Worm (Caenorhabditis elegans) whole organism, young adult: ENCODE results near the gene ZK795.3.

ENCODE experiments used
- B0019.2 ChIP-seq: fragments of 200-800 bp; sonication (Bioruptor generic); conservative IDR thresholded peaks from 2 replicates; pipeline ENCODE4 v1.3.6; 2022; ENCODE audit warnings: missing genetic modification reagents, missing genetic modification characterization, missing compliant biosample characterization
- B0035.1 ChIP-seq: sonication (generic microtip); optimal IDR thresholded peaks from 2 replicates; lab custom pipeline; 2016; ENCODE audit warnings: missing genetic modification characterization, mild to moderate bottlenecking, missing compliant biosample characterization, missing genotype, missing genetic modification reagents
- B0261.1 ChIP-seq: sonication (generic microtip); optimal IDR thresholded peaks from 2 replicates; lab custom pipeline; 2016; ENCODE audit warnings: mild to moderate bottlenecking, missing genetic modification characterization, moderate library complexity, missing compliant biosample characterization
- F37B4.10 ChIP-seq: fragments of 200-800 bp; sonication (Bioruptor generic); IDR thresholded peaks from 2 replicates; pipeline ENCODE4 v1.3.6; 2022; ENCODE audit warnings: missing genetic modification characterization, missing compliant biosample characterization
- F49E8.2 ChIP-seq: sonication (generic microtip); optimal IDR thresholded peaks from 3 replicates; lab custom pipeline; 2017; ENCODE audit warnings: missing genetic modification characterization, mild to moderate bottlenecking, missing compliant biosample characterization, antibody characterized with exemption, moderate library complexity; ENCODE audit not compliant: insufficient read depth
- K12H6.12 ChIP-seq: fragments of 200-800 bp; sonication (Bioruptor generic); optimal IDR thresholded peaks from 2 replicates; lab custom pipeline; 2018; ENCODE audit warnings: mild to moderate bottlenecking, missing genetic modification characterization, missing compliant biosample characterization
- T07F8.4 ChIP-seq: sonication (generic microtip); optimal IDR thresholded peaks from 2 replicates; lab custom pipeline; 2016; ENCODE audit warnings: mild to moderate bottlenecking, missing genetic modification characterization, moderate library complexity, missing compliant biosample characterization
- Y53F4B.3 ChIP-seq: fragments of 200-800 bp; sonication (Bioruptor generic); IDR thresholded peaks from 2 replicates; pipeline ENCODE4 v1.3.6; 2022; ENCODE audit warnings: missing genetic modification reagents, missing genetic modification characterization, missing compliant biosample characterization
- Y67H2A.10 ChIP-seq: fragments of 200-800 bp; sonication (Bioruptor generic); conservative IDR thresholded peaks from 2 replicates; pipeline ENCODE4 v1.3.6; 2022; ENCODE audit warnings: missing genetic modification reagents, missing genetic modification characterization, missing compliant biosample characterization
- Y79H2A.3 ChIP-seq: fragments of 200-800 bp; sonication (Bioruptor generic); conservative IDR thresholded peaks from 2 replicates; pipeline ENCODE4 v1.3.6; 2022; ENCODE audit warnings: missing genetic modification reagents, missing genetic modification characterization, missing compliant biosample characterization
- Y95B8A.8 ChIP-seq: fragments of 200-800 bp; sonication (Bioruptor generic); IDR thresholded peaks from 2 replicates; pipeline ENCODE4 v1.3.6; 2022; ENCODE audit warnings: missing genetic modification reagents, missing genetic modification characterization, missing compliant biosample characterization
- aptf-3 ChIP-seq: fragments of 200-800 bp; sonication (Bioruptor generic); IDR thresholded peaks from 2 replicates; pipeline ENCODE4 v1.3.6; 2022; ENCODE audit warnings: missing genetic modification characterization, missing compliant biosample characterization
- attf-5 ChIP-seq: fragments of 200-800 bp; sonication (Bioruptor generic); optimal IDR thresholded peaks from 2 replicates; lab custom pipeline; 2018; ENCODE audit warnings: mild to moderate bottlenecking, missing genetic modification characterization, missing compliant biosample characterization
- ccch-3 ChIP-seq: fragments of 200-800 bp; sonication (Bioruptor generic); optimal IDR thresholded peaks from 2 replicates; lab custom pipeline; 2018; ENCODE audit warnings: mild to moderate bottlenecking, missing genetic modification characterization, missing compliant biosample characterization
- cebp-2 ChIP-seq: fragments of 200-800 bp; sonication (Bioruptor generic); IDR thresholded peaks from 2 replicates; pipeline ENCODE4 v1.3.6; 2022; ENCODE audit warnings: missing genetic modification characterization, missing compliant biosample characterization
- ceh-27 ChIP-seq: fragments of 200-800 bp; sonication (Bioruptor generic); optimal IDR thresholded peaks from 2 replicates; lab custom pipeline; 2018; ENCODE audit warnings: mild to moderate bottlenecking, missing genetic modification characterization, moderate library complexity, missing compliant biosample characterization
- ceh-91 ChIP-seq: fragments of 200-800 bp; sonication (Bioruptor generic); IDR thresholded peaks from 2 replicates; pipeline ENCODE4 v1.3.6; 2022; ENCODE audit warnings: missing genetic modification reagents, missing genetic modification characterization, missing compliant biosample characterization
- efl-1 ChIP-seq: fragments of 150-350 bp; optimal IDR thresholded peaks from 2 replicates; lab custom pipeline; 2014; ENCODE audit warnings: missing biosample characterization, missing genetic modification reagents, missing genetic modification characterization
- egl-44 ChIP-seq: fragments of 200-800 bp; sonication (Bioruptor generic); IDR thresholded peaks from 2 replicates; pipeline ENCODE4 v1.3.6; 2022; ENCODE audit warnings: missing genetic modification reagents, missing genetic modification characterization, missing compliant biosample characterization
- him-1 ChIP-seq: sonication (generic microtip); optimal IDR thresholded peaks from 2 replicates; lab custom pipeline; 2016; ENCODE audit warnings: missing genotype, missing genetic modification reagents, missing genetic modification characterization, missing compliant biosample characterization
- hmg-20 ChIP-seq: fragments of 200-800 bp; sonication (Bioruptor generic); IDR thresholded peaks from 2 replicates; pipeline ENCODE4 v1.3.6; 2022; ENCODE audit warnings: missing genetic modification reagents, missing genetic modification characterization, missing compliant biosample characterization
- lin-35 ChIP-seq, 3 experiments: fragments of 150-350 bp in 2 of 3; sonication (generic microtip) in 1 of 3; optimal IDR thresholded peaks; 2 replicates each; lab custom pipeline; 2014 to 2018; ENCODE audit warnings: missing biosample characterization in 3 of 3, missing genetic modification characterization in 3 of 3, missing genetic modification reagents in 3 of 3
- lin-40 ChIP-seq: sonication (generic microtip); optimal IDR thresholded peaks from 2 replicates; lab custom pipeline; 2016; ENCODE audit warnings: missing genetic modification characterization, mild to moderate bottlenecking, missing compliant biosample characterization, missing genotype, missing genetic modification reagents
- lsy-27 ChIP-seq: sonication (generic microtip); optimal IDR thresholded peaks from 2 replicates; lab custom pipeline; 2017; ENCODE audit warnings: missing genetic modification characterization, mild to moderate bottlenecking, missing compliant biosample characterization, antibody characterized with exemption, missing genotype, borderline replicate concordance; ENCODE audit not compliant: insufficient read depth
- madf-3 ChIP-seq: fragments of 200-800 bp; sonication (Bioruptor generic); IDR thresholded peaks from 2 replicates; pipeline ENCODE4 v1.3.6; 2022; ENCODE audit warnings: missing genetic modification reagents, missing genetic modification characterization, missing compliant biosample characterization
- mxl-1 ChIP-seq: sonication (generic microtip); optimal IDR thresholded peaks from 2 replicates; lab custom pipeline; 2016; ENCODE audit warnings: missing genetic modification characterization, missing compliant biosample characterization
- nfya-2 ChIP-seq: fragments of 200-800 bp; sonication (Bioruptor generic); IDR thresholded peaks from 2 replicates; pipeline ENCODE4 v1.3.6; 2022; ENCODE audit warnings: missing genetic modification reagents, missing genetic modification characterization, missing compliant biosample characterization
- nfyb-1 ChIP-seq: fragments of 200-800 bp; sonication (Bioruptor generic); IDR thresholded peaks from 2 replicates; pipeline ENCODE4 v1.3.6; 2022; ENCODE audit warnings: missing genetic modification reagents, missing genetic modification characterization, missing compliant biosample characterization
- nhr-179 ChIP-seq: sonication (generic microtip); optimal IDR thresholded peaks from 2 replicates; lab custom pipeline; 2016; ENCODE audit warnings: mild to moderate bottlenecking, missing genetic modification characterization, missing compliant biosample characterization
- sdz-38 ChIP-seq: sonication (generic microtip); optimal IDR thresholded peaks from 2 replicates; lab custom pipeline; 2016; ENCODE audit warnings: missing genotype, missing genetic modification characterization, missing compliant biosample characterization
- snpc-1.1 ChIP-seq: sonication (generic microtip); optimal IDR thresholded peaks from 2 replicates; lab custom pipeline; 2017; ENCODE audit warnings: missing genetic modification characterization, mild to moderate bottlenecking, missing compliant biosample characterization, antibody characterized with exemption, moderate library complexity, missing genotype, missing genetic modification reagents; ENCODE audit not compliant: insufficient read depth
- snpc-3.4 ChIP-seq: sonication (generic microtip); optimal IDR thresholded peaks from 2 replicates; lab custom pipeline; 2017; ENCODE audit warnings: missing genetic modification characterization, mild to moderate bottlenecking, missing compliant biosample characterization, antibody characterized with exemption, moderate library complexity, missing genotype, missing genetic modification reagents
- snpc-4 ChIP-seq, 5 experiments: fragments of 150-350 bp in 1 of 5; sonication (generic microtip) in 4 of 5; optimal IDR thresholded peaks; 2 replicates each; lab custom pipeline; 2014 to 2018; ENCODE audit warnings: missing genetic modification characterization in 5 of 5, missing biosample characterization in 3 of 5, antibody characterized with exemption in 2 of 5, mild to moderate bottlenecking in 2 of 5, missing compliant biosample characterization in 2 of 5, missing genotype in 2 of 5, moderate library complexity in 2 of 5, missing genetic modification reagents in 1 of 5
- somi-1 ChIP-seq: fragments of 200-800 bp; sonication (Bioruptor generic); optimal IDR thresholded peaks from 2 replicates; lab custom pipeline; 2018; ENCODE audit warnings: mild to moderate bottlenecking, missing genetic modification characterization, missing compliant biosample characterization
- ztf-25 ChIP-seq: fragments of 200-800 bp; sonication (Bioruptor generic); IDR thresholded peaks from 2 replicates; pipeline ENCODE4 v1.3.6; 2022; ENCODE audit warnings: missing genetic modification reagents, missing genetic modification characterization, missing compliant biosample characterization
- ztf-28 ChIP-seq: fragments of 200-800 bp; sonication (Bioruptor generic); IDR thresholded peaks from 2 replicates; pipeline ENCODE4 v1.3.6; 2022; ENCODE audit warnings: missing genetic modification reagents, missing genetic modification characterization, missing compliant biosample characterization
- ztf-3 ChIP-seq: fragments of 200-800 bp; sonication (Bioruptor generic); optimal IDR thresholded peaks from 2 replicates; lab custom pipeline; 2018; ENCODE audit warnings: mild to moderate bottlenecking, missing genetic modification characterization, missing compliant biosample characterization
- ztf-6 ChIP-seq: fragments of 200-800 bp; sonication (Bioruptor generic); IDR thresholded peaks from 2 replicates; pipeline ENCODE4 v1.3.6; 2022; ENCODE audit warnings: missing genetic modification reagents, missing genetic modification characterization, missing compliant biosample characterization

Gene ZK795.3

DNA sequence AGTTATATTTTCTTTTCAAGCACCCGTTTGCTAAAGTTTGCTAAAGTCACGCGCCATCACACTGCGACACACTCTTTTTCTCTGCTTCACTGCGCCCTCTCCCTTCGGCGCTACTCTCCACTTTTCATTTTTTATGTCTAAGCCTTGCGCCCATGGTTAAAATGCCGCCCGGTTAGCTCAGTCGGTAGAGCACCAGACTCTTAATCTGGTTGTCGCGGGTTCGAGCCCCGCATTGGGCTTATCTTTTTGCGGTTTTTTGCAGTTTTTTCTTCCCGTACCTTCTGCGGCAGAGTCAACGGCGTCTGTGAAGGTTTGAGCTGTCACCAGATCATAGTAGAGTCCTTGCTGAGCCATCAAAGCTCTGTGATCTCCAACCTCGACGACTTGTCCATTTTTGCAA, 35.4 kb downstream of the ZK795.3 start (continued):
- TF ChIP-seq Y67H2A.10 (GFP tag; lab: Robert Waterston, UW) (no peak), K12H6.12 (tag; lab: Kevin White, UChicago) (peak; percentile 58), ccch-3 (GFP tag; lab: Kevin White, UChicago) (no peak), lin-35 (GFP tag; optimal IDR thresholded peaks at IDR 0.05; lab: Kevin White, UChicago) (peak in 1 of 3 experiments; percentile 59), B0035.1 (tag; lab: Kevin White, UChicago) (peak; percentile 42), snpc-1.1 (tag; lab: Kevin White, UChicago) (no peak), lsy-27 (tag; lab: Kevin White, UChicago) (no peak), mxl-1 (tag; lab: Kevin White, UChicago) (peak; percentile 44), lin-40 (tag; lab: Kevin White, UChicago) (peak; percentile 69), B0261.1 (peak; percentile 86), egl-44 (peak; percentile 70; the same call in 1 of the 2 replicates), ztf-25 (GFP tag; lab: Robert Waterston, UW) (peak; percentile 90; the same call in 1 of the 2 replicates), efl-1 (peak; percentile 2), Y79H2A.3 (GFP tag; lab: Robert Waterston, UW) (no peak), hmg-20 (GFP tag; lab: Robert Waterston, UW) (0 out of 2 replicates have a peak, but pooled peaks have one; percentile 39), cebp-2 (GFP tag; lab: Robert Waterston, UW) (peak; percentile 45; the same call in 1 of the 2 replicates), F37B4.10 (GFP tag; lab: Robert Waterston, UW) (no peak), attf-5 (GFP tag; lab: Kevin White, UChicago) (peak; percentile 76), him-1 (tag; lab: Kevin White, UChicago) (peak; percentile 81), somi-1 (GFP tag; lab: Kevin White, UChicago) (peak; percentile 72), T07F8.4 (tag; lab: Kevin White, UChicago) (peak; percentile 77), snpc-3.4 (tag; lab: Kevin White, UChicago) (peak; percentile 40), nfya-2 (GFP tag; lab: Robert Waterston, UW) (no peak), ztf-3 (GFP tag; lab: Kevin White, UChicago) (no peak), nfyb-1 (peak; percentile 83), snpc-4 (GFP tag; optimal IDR thresholded peaks at IDR 0.05; lab: Kevin White, UChicago) (peak; percentile 78), snpc-4 (tag; optimal IDR thresholded peaks at IDR 0.05; lab: Kevin White, UChicago) (peak in 3 of 4 experiments; percentile 53 to 84 (median 84)), F49E8.2 (peak; percentile 2), Y95B8A.8 (GFP tag; lab: Robert Waterston, UW) (peak; percentile 77), sdz-38 (tag; lab: Kevin White, UChicago) (no peak), nhr-179 (tag; lab: Kevin White, UChicago) (no peak), ztf-6 (GFP tag; lab: Robert Waterston, UW) (no peak), Y53F4B.3 (GFP tag; lab: Robert Waterston, UW) (peak; percentile 81), madf-3 (GFP tag; lab: Robert Waterston, UW) (peak; percentile 57; the same call in 1 of the 2 replicates), ceh-27 (peak; percentile 47), aptf-3 (GFP tag; lab: Robert Waterston, UW) (no peak), B0019.2 (GFP tag; lab: Robert Waterston, UW) (no peak), ceh-91 (GFP tag; lab: Robert Waterston, UW) (peak; percentile 56), ztf-28 (peak; percentile 89)
